Worm (Caenorhabditis elegans) whole organism, L2 larva: ENCODE data around the gene Y66C5A.2.

Experiments used
- C34F6.9 ChIP-seq: fragments of 150-350 bp; optimal IDR thresholded peaks from 2 replicates; lab custom pipeline; 2014; ENCODE audit warnings: missing biosample characterization, missing genetic modification characterization
- F13H6.1 ChIP-seq: sonication (generic microtip); optimal IDR thresholded peaks from 2 replicates; lab custom pipeline; 2016; ENCODE audit warnings: missing genetic modification characterization, missing compliant biosample characterization
- R02D3.7 ChIP-seq: fragments of 150-350 bp; optimal IDR thresholded peaks from 2 replicates; lab custom pipeline; 2014; ENCODE audit warnings: missing biosample characterization, missing genetic modification characterization
- ZK546.5 ChIP-seq: sonication (generic microtip); optimal IDR thresholded peaks from 2 replicates; lab custom pipeline; 2017; ENCODE audit warnings: missing biosample characterization, missing genetic modification characterization
- alr-1 ChIP-seq: fragments of 150-350 bp; optimal IDR thresholded peaks from 2 replicates; lab custom pipeline; 2014; ENCODE audit warnings: missing biosample characterization, missing genetic modification characterization
- aly-2 ChIP-seq: fragments of 150-350 bp; optimal IDR thresholded peaks from 2 replicates; lab custom pipeline; 2014; ENCODE audit warnings: missing biosample characterization, missing genetic modification characterization
- blmp-1 ChIP-seq: sonication (generic microtip); optimal IDR thresholded peaks from 2 replicates; lab custom pipeline; 2017; ENCODE audit warnings: missing genetic modification characterization, mild to moderate bottlenecking, missing compliant biosample characterization, antibody characterized with exemption, moderate library complexity; ENCODE audit not compliant: insufficient read depth
- ceh-16 ChIP-seq: fragments of 150-350 bp; optimal IDR thresholded peaks from 2 replicates; lab custom pipeline; 2014; ENCODE audit warnings: missing biosample characterization, missing genetic modification characterization
- ceh-82 ChIP-seq: fragments of 150-350 bp; optimal IDR thresholded peaks from 2 replicates; lab custom pipeline; 2014; ENCODE audit warnings: missing biosample characterization, missing genetic modification characterization
- crh-2 ChIP-seq: sonication (generic microtip); optimal IDR thresholded peaks from 2 replicates; lab custom pipeline; 2017; ENCODE audit warnings: missing biosample characterization, missing genetic modification characterization
- dmd-4 ChIP-seq: sonication (generic microtip); optimal IDR thresholded peaks from 2 replicates; lab custom pipeline; 2017; ENCODE audit warnings: missing biosample characterization, missing genetic modification characterization
- egl-27 ChIP-seq: sonication (generic microtip); optimal IDR thresholded peaks from 3 replicates; lab custom pipeline; 2017; ENCODE audit warnings: missing biosample characterization, missing genetic modification reagents, missing genetic modification characterization
- elt-1 ChIP-seq: fragments of 150-350 bp; optimal IDR thresholded peaks from 2 replicates; lab custom pipeline; 2014; ENCODE audit warnings: missing biosample characterization, missing genetic modification characterization
- elt-3 ChIP-seq: sonication (generic microtip); optimal IDR thresholded peaks from 2 replicates; lab custom pipeline; 2017; ENCODE audit warnings: missing biosample characterization, missing genetic modification characterization
- fos-1 ChIP-seq: fragments of 150-350 bp; optimal IDR thresholded peaks from 2 replicates; lab custom pipeline; 2014; ENCODE audit warnings: missing biosample characterization, missing genetic modification characterization
- gmeb-1 ChIP-seq: fragments of 150-350 bp; optimal IDR thresholded peaks from 2 replicates; lab custom pipeline; 2014; ENCODE audit warnings: missing biosample characterization, missing genetic modification characterization
- lin-13 ChIP-seq: fragments of 150-350 bp; optimal IDR thresholded peaks from 2 replicates; lab custom pipeline; 2014; ENCODE audit warnings: missing biosample characterization, missing genetic modification reagents, missing genetic modification characterization
- lsy-2 ChIP-seq, 2 experiments: fragments of 150-350 bp in 1 of 2; sonication (generic microtip) in 1 of 2; optimal IDR thresholded peaks; 2 replicates each; lab custom pipeline; 2014 to 2017; ENCODE audit warnings: missing biosample characterization in 2 of 2, missing genetic modification characterization in 2 of 2
- mab-5 ChIP-seq: fragments of 150-350 bp; optimal IDR thresholded peaks from 2 replicates; lab custom pipeline; 2014; ENCODE audit warnings: missing biosample characterization, missing genetic modification characterization
- mbf-1 ChIP-seq: sonication (generic microtip); optimal IDR thresholded peaks from 2 replicates; lab custom pipeline; 2017; ENCODE audit warnings: missing biosample characterization, missing genetic modification characterization
- mdl-1 ChIP-seq, 2 experiments: fragments of 150-350 bp in 1 of 2; sonication (generic microtip) in 1 of 2; optimal IDR thresholded peaks; 2 replicates each; lab custom pipeline; 2017; ENCODE audit warnings: missing biosample characterization in 2 of 2, missing genetic modification characterization in 2 of 2
- nhr-10 ChIP-seq: sonication (generic microtip); optimal IDR thresholded peaks from 2 replicates; lab custom pipeline; 2017; ENCODE audit warnings: missing biosample characterization, missing genetic modification characterization
- nhr-11 ChIP-seq: fragments of 150-350 bp; optimal IDR thresholded peaks from 2 replicates; lab custom pipeline; 2014; ENCODE audit warnings: missing biosample characterization, missing genetic modification characterization
- nhr-12 ChIP-seq: fragments of 150-350 bp; optimal IDR thresholded peaks from 2 replicates; lab custom pipeline; 2014; ENCODE audit warnings: missing biosample characterization, missing genetic modification characterization
- nhr-129 ChIP-seq: fragments of 150-350 bp; optimal IDR thresholded peaks from 2 replicates; lab custom pipeline; 2014; ENCODE audit warnings: missing biosample characterization, missing genetic modification characterization
- nhr-21 ChIP-seq: fragments of 150-350 bp; optimal IDR thresholded peaks from 2 replicates; lab custom pipeline; 2014; ENCODE audit warnings: missing biosample characterization, missing genetic modification characterization
- nhr-23 ChIP-seq: fragments of 150-350 bp; optimal IDR thresholded peaks from 2 replicates; lab custom pipeline; 2014; ENCODE audit warnings: missing biosample characterization, missing genetic modification reagents, missing genetic modification characterization
- nhr-237 ChIP-seq: fragments of 150-350 bp; optimal IDR thresholded peaks from 2 replicates; lab custom pipeline; 2014; ENCODE audit warnings: missing biosample characterization, missing genetic modification characterization
- nhr-25 ChIP-seq: fragments of 150-350 bp; sonication (generic microtip); optimal IDR thresholded peaks from 3 replicates; lab custom pipeline; 2014; ENCODE audit warnings: missing biosample characterization, missing genetic modification characterization
- nhr-6 ChIP-seq: fragments of 150-350 bp; optimal IDR thresholded peaks from 2 replicates; lab custom pipeline; 2014; ENCODE audit warnings: missing biosample characterization, missing genetic modification characterization
- nhr-77 ChIP-seq: fragments of 150-350 bp; optimal IDR thresholded peaks from 2 replicates; lab custom pipeline; 2014; ENCODE audit warnings: missing biosample characterization, missing genetic modification characterization
- peb-1 ChIP-seq: fragments of 150-350 bp; optimal IDR thresholded peaks from 2 replicates; lab custom pipeline; 2014; ENCODE audit warnings: missing biosample characterization, missing genetic modification characterization
- sem-4 ChIP-seq: fragments of 150-350 bp; optimal IDR thresholded peaks from 2 replicates; lab custom pipeline; 2014; ENCODE audit warnings: missing biosample characterization, missing genetic modification reagents, missing genetic modification characterization
- skn-1 ChIP-seq: sonication (generic microtip); optimal IDR thresholded peaks from 2 replicates; lab custom pipeline; 2017; ENCODE audit warnings: missing biosample characterization, missing genetic modification characterization
- sma-3 ChIP-seq: sonication (generic microtip); optimal IDR thresholded peaks from 2 replicates; lab custom pipeline; 2016; ENCODE audit warnings: missing genetic modification reagents, missing genetic modification characterization, missing compliant biosample characterization
- sma-9 ChIP-seq, 2 experiments: fragments of 150-350 bp in 1 of 2; sonication (generic microtip) in 1 of 2; optimal IDR thresholded peaks; 2 replicates each; lab custom pipeline; 2014 to 2016; ENCODE audit warnings: missing genetic modification characterization in 2 of 2, mild to moderate bottlenecking in 1 of 2, missing biosample characterization in 1 of 2, missing compliant biosample characterization in 1 of 2, missing genetic modification reagents in 1 of 2, moderate library complexity in 1 of 2
- snpc-4 ChIP-seq: fragments of 150-350 bp; optimal IDR thresholded peaks from 2 replicates; lab custom pipeline; 2014; ENCODE audit warnings: missing biosample characterization, missing genetic modification characterization
- unc-39 ChIP-seq: fragments of 150-350 bp; optimal IDR thresholded peaks from 2 replicates; lab custom pipeline; 2014; ENCODE audit warnings: missing biosample characterization, missing genetic modification characterization
- unc-55 ChIP-seq: fragments of 150-350 bp; sonication (generic microtip); optimal IDR thresholded peaks from 3 replicates; lab custom pipeline; 2014; ENCODE audit warnings: missing biosample characterization, missing genetic modification reagents, missing genetic modification characterization
- unc-62 ChIP-seq: fragments of 150-350 bp; optimal IDR thresholded peaks from 2 replicates; lab custom pipeline; 2014; ENCODE audit warnings: missing biosample characterization, missing genetic modification reagents, missing genetic modification characterization
- zag-1 ChIP-seq: fragments of 150-350 bp; optimal IDR thresholded peaks from 2 replicates; lab custom pipeline; 2014; ENCODE audit warnings: missing biosample characterization, missing genetic modification characterization
- ztf-1 ChIP-seq: fragments of 200-800 bp; sonication (Bioruptor generic); conservative IDR thresholded peaks from 2 replicates; pipeline ENCODE4 v1.3.6; 2022; ENCODE audit warnings: missing genetic modification characterization, missing compliant biosample characterization
- ztf-11 ChIP-seq: sonication (generic microtip); optimal IDR thresholded peaks from 2 replicates; lab custom pipeline; 2017; ENCODE audit warnings: missing biosample characterization, missing genetic modification characterization
- ztf-4 ChIP-seq: fragments of 150-350 bp; optimal IDR thresholded peaks from 2 replicates; lab custom pipeline; 2014; ENCODE audit warnings: missing biosample characterization, missing genetic modification characterization

Gene Y66C5A.2

ce11 chrX:14502116-14502587, 41.6 kb downstream of the Y66C5A.2 start (continued):
- TF ChIP-seq blmp-1 (tag; lab: Kevin White, UChicago) (peak; percentile 68), skn-1 (tag; lab: Kevin White, UChicago) (no peak), alr-1 (tag; lab: Kevin White, UChicago) (no peak), nhr-10 (tag; lab: Kevin White, UChicago) (no peak), elt-1 (tag; lab: Kevin White, UChicago) (no peak), ceh-82 (tag; lab: Kevin White, UChicago) (no peak), nhr-237 (no peak), ztf-11 (no peak), ceh-16 (no peak), ZK546.5 (no peak), unc-55 (GFP tag; lab: Kevin White, UChicago) (no peak), nhr-77 (tag; lab: Kevin White, UChicago) (no peak), crh-2 (tag; lab: Kevin White, UChicago) (peak; percentile 78), mab-5 (tag; lab: Kevin White, UChicago) (peak; percentile 46), aly-2 (tag; lab: Kevin White, UChicago) (no peak), R02D3.7 (tag; lab: Kevin White, UChicago) (no peak)

DNA sequence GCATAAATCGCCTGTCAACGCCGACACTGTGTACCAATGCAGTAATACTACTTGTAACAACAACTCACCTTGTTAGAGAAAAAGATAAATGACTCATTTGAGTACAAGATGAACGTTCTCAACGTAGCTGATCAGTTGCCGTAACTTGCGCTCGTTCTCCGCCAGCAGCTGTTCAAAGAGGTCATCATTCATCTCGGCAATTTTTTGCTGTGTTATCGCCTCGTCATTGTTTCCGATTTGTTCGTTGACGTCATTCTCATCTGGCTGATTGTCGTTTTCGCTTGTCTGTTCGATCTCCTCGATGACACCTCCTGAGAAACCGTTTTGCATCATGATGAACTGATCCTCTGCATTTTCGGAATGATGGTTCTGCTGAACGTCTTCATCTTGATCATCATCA, 42.8 kb downstream of the Y66C5A.2 start:
- TF ChIP-seq nhr-6 (tag; lab: Kevin White, UChicago) (no peak), aly-2 (tag; lab: Kevin White, UChicago) (no peak), mab-5 (tag; lab: Kevin White, UChicago) (peak; percentile 23), crh-2 (tag; lab: Kevin White, UChicago) (no peak), ztf-1 (GFP tag; lab: Robert Waterston, UW) (no peak), lsy-2 (tag; optimal IDR thresholded peaks at IDR 0.05; lab: Kevin White, UChicago) (peak in 1 of 2 experiments; percentile 44), mbf-1 (tag; lab: Kevin White, UChicago) (no peak), egl-27 (tag; lab: Kevin White, UChicago) (no peak), peb-1 (no peak), nhr-25 (tag; lab: Kevin White, UChicago) (peak; percentile 33), ceh-82 (tag; lab: Kevin White, UChicago) (no peak), blmp-1 (tag; lab: Kevin White, UChicago) (peak; percentile 4), nhr-23 (tag; lab: Kevin White, UChicago) (no peak), snpc-4 (no peak), elt-3 (tag; lab: Kevin White, UChicago) (no peak), alr-1 (tag; lab: Kevin White, UChicago) (no peak), dmd-4 (tag; lab: Kevin White, UChicago) (no peak), gmeb-1 (tag; lab: Kevin White, UChicago) (no peak), sem-4 (tag; lab: Kevin White, UChicago) (peak; percentile 75), unc-39 (tag; lab: Kevin White, UChicago) (no peak), unc-62 (GFP tag; lab: Kevin White, UChicago) (no peak), mdl-1 (tag; optimal IDR thresholded peaks at IDR 0.05; lab: Kevin White, UChicago) (no peak), F13H6.1 (tag; lab: Kevin White, UChicago) (peak; percentile 69), fos-1 (tag; lab: Kevin White, UChicago) (peak; percentile 20), nhr-237 (no peak), C34F6.9 (tag; lab: Kevin White, UChicago) (peak; percentile 10), nhr-129 (tag; lab: Kevin White, UChicago) (peak; percentile 52), ztf-4 (tag; lab: Kevin White, UChicago) (no peak), nhr-21 (tag; lab: Kevin White, UChicago) (peak; percentile 63), sma-9 (GFP tag; optimal IDR thresholded peaks at IDR 0.05; lab: Kevin White, UChicago) (peak; percentile 90), sma-9 (tag; optimal IDR thresholded peaks at IDR 0.05; lab: Kevin White, UChicago) (no peak), elt-1 (tag; lab: Kevin White, UChicago) (no peak), nhr-12 (tag; lab: Kevin White, UChicago) (no peak), lin-13 (GFP tag; lab: Kevin White, UChicago) (no peak), nhr-11 (no peak), sma-3 (peak; percentile 63), zag-1 (tag; lab: Kevin White, UChicago) (no peak)
- TF ChIP-seq, all 48 proteins: peak for 12
